Worm (Caenorhabditis elegans) whole organism, L4/young adult: Measurements from ENCODE around the gene C54D10.10.

Experiments used
- W03F9.2 ChIP-seq: fragments of 150-350 bp; optimal IDR thresholded peaks from 2 replicates; lab custom pipeline; 2014; ENCODE audit warnings: missing biosample characterization, missing genetic modification characterization
- dao-5 ChIP-seq: sonication (generic microtip); optimal IDR thresholded peaks from 2 replicates; lab custom pipeline; 2016; ENCODE audit warnings: missing genotype, missing genetic modification characterization, moderate library complexity, missing compliant biosample characterization
- him-1 ChIP-seq: sonication (generic microtip); optimal IDR thresholded peaks from 2 replicates; lab custom pipeline; 2016; ENCODE audit warnings: missing genotype, missing genetic modification reagents, missing genetic modification characterization, missing compliant biosample characterization

ce11 chrV:12411909-12412308 lies 37.9 kb downstream of the C54D10.10 start, which contains the start of gene cdr-7:
- TF ChIP-seq him-1 (tag; lab: Kevin White, UChicago) (no peak), W03F9.2 (tag; lab: Kevin White, UChicago) (no peak), dao-5 (tag; lab: Kevin White, UChicago) (no peak)
